Worm (Caenorhabditis elegans) whole organism, late embryonic: Measurements from ENCODE around the gene F57E7.4.

ENCODE experiments used
- rnt-1 ChIP-seq: sonication (generic microtip); optimal IDR thresholded peaks from 2 replicates; lab custom pipeline; 2016; ENCODE audit warnings: missing genetic modification characterization, missing compliant biosample characterization
- syd-9 ChIP-seq: sonication (generic microtip); optimal IDR thresholded peaks from 2 replicates; lab custom pipeline; 2016; ENCODE audit warnings: mild to moderate bottlenecking, missing genetic modification characterization, moderate library complexity, missing compliant biosample characterization

DNA sequence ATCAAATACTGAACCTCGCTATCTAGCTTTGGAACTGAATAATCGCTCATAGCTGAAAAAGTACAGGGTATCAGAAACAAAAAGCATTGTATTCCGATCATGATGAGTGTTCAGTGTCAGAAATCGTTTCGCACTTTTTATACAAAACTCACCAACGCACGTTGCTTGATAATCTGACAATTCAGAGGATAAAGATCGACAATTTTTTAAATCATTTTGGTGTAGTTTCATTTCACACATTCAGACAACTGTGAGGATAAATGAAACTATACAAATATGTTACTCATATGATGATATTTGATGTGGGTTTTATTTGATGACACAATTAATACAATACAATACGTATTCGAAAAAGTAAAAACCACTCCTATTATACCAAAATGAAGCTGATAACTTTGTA lies 2.2 kb upstream of the F57E7.4 start, which contains the start of gene F57E7.2:
- TF ChIP-seq syd-9 (tag; lab: Kevin White, UChicago) (no peak), rnt-1 (tag; lab: Kevin White, UChicago) (no peak)
